Worm (Caenorhabditis elegans) whole organism, young adult: Measurements from ENCODE around the gene rike-1.

ENCODE experiments used
- attf-3 ChIP-seq: fragments of 200-800 bp; sonication (Bioruptor generic); conservative IDR thresholded peaks from 2 replicates; pipeline ENCODE4 v1.3.6; 2022; ENCODE audit warnings: missing genetic modification reagents, missing genetic modification characterization, missing compliant biosample characterization
- hmg-1.2 ChIP-seq: fragments of 200-800 bp; sonication (Bioruptor generic); IDR thresholded peaks from 2 replicates; pipeline ENCODE4 v1.3.6; 2022; ENCODE audit warnings: missing genetic modification reagents, missing genetic modification characterization, missing compliant biosample characterization
- pha-4 ChIP-seq: fragments of 150-350 bp; sonication (generic microtip); optimal IDR thresholded peaks from 2 replicates; lab custom pipeline; 2014; ENCODE audit warnings: missing biosample characterization, missing genetic modification reagents, missing genetic modification characterization
- snpc-1.1 ChIP-seq: sonication (generic microtip); optimal IDR thresholded peaks from 2 replicates; lab custom pipeline; 2017; ENCODE audit warnings: missing genetic modification characterization, mild to moderate bottlenecking, missing compliant biosample characterization, antibody characterized with exemption, moderate library complexity, missing genotype, missing genetic modification reagents; ENCODE audit not compliant: insufficient read depth

- TF ChIP-seq pha-4 (tag; lab: Kevin White, UChicago) = no peak
- no peak for TF ChIP-seq snpc-1.1 (tag; lab: Kevin White, UChicago)
- TF ChIP-seq attf-3 = no peak
- no peak for TF ChIP-seq hmg-1.2
Measured at ce11 chrV:14495493-14495892, 50.2 kb downstream of the rike-1 start.
